Fruit fly (Drosophila melanogaster): ENCODE data around the gene CG31140.

CG31140 gene

dm6 chr3R:23948466-23949413 lies 14.2 kb upstream of the CG31140 start (continued):
- TF ChIP-seq dsx (GFP tag; optimal IDR thresholded peaks at IDR 0.05; ENCODE audit: poor library complexity, severe bottlenecking) (peak; percentile 96), Smox (GFP tag; optimal IDR thresholded peaks at IDR 0.05) (peak; percentile 95), CG8319 (GFP tag; optimal IDR thresholded peaks at IDR 0.05) (peak; percentile 92), pdm3 (GFP tag; optimal IDR thresholded peaks at IDR 0.05) (peak; percentile 96), CG6808 (GFP tag; optimal IDR thresholded peaks at IDR 0.05) (peak; percentile 98), CG3919 (GFP tag; optimal IDR thresholded peaks at IDR 0.05) (peak; percentile 96), net (GFP tag; optimal IDR thresholded peaks at IDR 0.05) (peak; percentile 92), CG15336 (GFP tag; IDR thresholded peaks at IDR 0.05) (peak; percentile 89), acj6 (GFP tag; optimal IDR thresholded peaks at IDR 0.05) (peak; percentile 95), svp (GFP tag) (peak; percentile 99), Ets21C (GFP tag; optimal IDR thresholded peaks at IDR 0.05) (peak; percentile 91), achi (GFP tag; optimal IDR thresholded peaks at IDR 0.05) (peak; percentile 94), CG8119 (GFP tag; IDR thresholded peaks at IDR 0.05) (peak; percentile 93), CG9139 (GFP tag; optimal IDR thresholded peaks at IDR 0.05) (peak; percentile 91), CG6792 (GFP tag; optimal IDR thresholded peaks at IDR 0.05) (peak; percentile 94), CG6163 (GFP tag; IDR thresholded peaks at IDR 0.05) (peak; percentile 87), eg (GFP tag; IDR thresholded peaks at IDR 0.05) (peak; percentile 78), Hr38 (GFP tag; optimal IDR thresholded peaks at IDR 0.05) (no peak), fd59A (GFP tag; optimal IDR thresholded peaks at IDR 0.05) (peak; percentile 97), spab (GFP tag; optimal IDR thresholded peaks at IDR 0.05) (peak; percentile 97), Hr39 (GFP tag; optimal IDR thresholded peaks at IDR 0.05) (peak; percentile 94), Eip75B (GFP tag; optimal IDR thresholded peaks at IDR 0.05) (peak; percentile 96), CG7368 (GFP tag; optimal IDR thresholded peaks at IDR 0.05) (peak; percentile 89), dac (GFP tag; optimal IDR thresholded peaks at IDR 0.05) (peak; percentile 73), Hr4 (GFP tag; optimal IDR thresholded peaks at IDR 0.05) (peak; percentile 91), CG6276 (GFP tag; optimal IDR thresholded peaks at IDR 0.05) (peak; percentile 89), Sox14 (GFP tag; optimal IDR thresholded peaks at IDR 0.05) (peak; percentile 96), OdsH (GFP tag; optimal IDR thresholded peaks at IDR 0.05) (peak; percentile 94), CG31627 (GFP tag; optimal IDR thresholded peaks at IDR 0.05) (peak; percentile 94), Gug (GFP tag; IDR thresholded peaks at IDR 0.05) (peak; percentile 68)

DNA sequence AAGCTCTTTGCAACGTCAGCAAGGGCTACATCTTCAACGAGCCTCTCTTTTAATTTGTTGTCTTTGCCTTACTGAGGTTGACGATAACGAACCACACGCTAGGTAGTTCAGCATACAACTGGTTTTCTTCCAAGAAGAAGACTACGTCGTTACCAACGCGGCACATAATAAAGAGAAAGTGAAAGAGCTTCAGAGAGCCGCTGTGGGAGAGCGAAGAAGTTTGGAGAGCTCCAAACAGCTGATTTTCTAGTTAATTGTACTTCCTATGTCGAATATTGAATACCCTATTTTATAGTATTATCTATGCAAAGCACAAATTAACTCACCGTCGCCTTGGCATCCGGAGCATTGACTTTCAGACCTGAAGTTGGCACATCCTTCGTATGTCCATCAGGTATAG lies 7.6 kb upstream of the CG31140 start:
- TF ChIP-seq Sox14 (GFP tag; optimal IDR thresholded peaks at IDR 0.05) (no peak), svp (GFP tag) (peak; percentile 46), ss (GFP tag; optimal IDR thresholded peaks at IDR 0.05) (peak in 1 of 2 experiments; percentile 24), OdsH (GFP tag; optimal IDR thresholded peaks at IDR 0.05) (no peak), acj6 (GFP tag; optimal IDR thresholded peaks at IDR 0.05) (no peak), CG10631 (GFP tag; optimal IDR thresholded peaks at IDR 0.05) (no peak), vri (GFP tag; optimal IDR thresholded peaks at IDR 0.05) (no peak), Sox102F (GFP tag; optimal IDR thresholded peaks at IDR 0.05) (peak; percentile 17), Hr39 (GFP tag; optimal IDR thresholded peaks at IDR 0.05) (no peak), fd85E (GFP tag; optimal IDR thresholded peaks at IDR 0.05) (no peak), net (GFP tag; optimal IDR thresholded peaks at IDR 0.05) (no peak), CG6854 (GFP tag; optimal IDR thresholded peaks at IDR 0.05) (peak; percentile 56), Eip78C (GFP tag) (peak; percentile 81), Met (GFP tag; optimal IDR thresholded peaks at IDR 0.05) (no peak), Gug (GFP tag; IDR thresholded peaks at IDR 0.05) (no peak), pdm3 (GFP tag; optimal IDR thresholded peaks at IDR 0.05) (no peak), CG31627 (GFP tag; optimal IDR thresholded peaks at IDR 0.05) (no peak), CG15336 (GFP tag; IDR thresholded peaks at IDR 0.05) (peak; percentile 55; the same call in 1 of the 2 replicates), CG4318 (GFP tag; optimal IDR thresholded peaks at IDR 0.05) (no peak), Smox (GFP tag; optimal IDR thresholded peaks at IDR 0.05) (no peak), cyc (GFP tag; optimal IDR thresholded peaks at IDR 0.05) (no peak), CG6276 (GFP tag; optimal IDR thresholded peaks at IDR 0.05) (no peak), CG6792 (GFP tag; optimal IDR thresholded peaks at IDR 0.05) (no peak), Sox15 (GFP tag; optimal IDR thresholded peaks at IDR 0.05) (no peak), CG16779 (tag; optimal IDR thresholded peaks at IDR 0.05) (no peak), CG11762 (GFP tag; optimal IDR thresholded peaks at IDR 0.05; ENCODE audit: insufficient read depth) (no peak), spab (GFP tag; optimal IDR thresholded peaks at IDR 0.05) (no peak), achi (GFP tag; optimal IDR thresholded peaks at IDR 0.05) (no peak), CG32006 (GFP tag; optimal IDR thresholded peaks at IDR 0.05) (no peak), CG11902 (GFP tag; optimal IDR thresholded peaks at IDR 0.05) (no peak), dsx (GFP tag; optimal IDR thresholded peaks at IDR 0.05; ENCODE audit: poor library complexity, severe bottlenecking) (peak; percentile 57), CG3032 (tag; optimal IDR thresholded peaks at IDR 0.05) (no peak), Eip93F (GFP tag; optimal IDR thresholded peaks at IDR 0.05) (no peak)
